Fruit fly (Drosophila melanogaster): ENCODE measurements around the gene CASK.
A peak's percentile ranks its signal among the peaks of the same experiment; 100 is the strongest.

Gene CASK

dm6 chr3R:21829487-21829957 lies 7.0 kb upstream of the CASK start (continued):
- TF ChIP-seq Hand (GFP tag; optimal IDR thresholded peaks at IDR 0.05) (no peak), CG14710 (tag; optimal IDR thresholded peaks at IDR 0.05) (no peak), yki (optimal IDR thresholded peaks at IDR 0.05) (peak; percentile 36), sd (tag; optimal IDR thresholded peaks at IDR 0.05) (peak; percentile 15), CG31224 (GFP tag; IDR thresholded peaks at IDR 0.05) (no peak), CG17385 (GFP tag; optimal IDR thresholded peaks at IDR 0.05) (no peak), tgo (GFP tag; IDR thresholded peaks at IDR 0.05) (0 out of 3 replicates have a peak, but pooled peaks have one; percentile 1), CG4820 (GFP tag; optimal IDR thresholded peaks at IDR 0.05) (no peak), fd96Cb (tag; optimal IDR thresholded peaks at IDR 0.05) (no peak), CG11247 (GFP tag; IDR thresholded peaks at IDR 0.05) (no peak), Oaz (GFP tag; IDR thresholded peaks at IDR 0.05) (no peak), CG9817 (tag; optimal IDR thresholded peaks at IDR 0.05) (no peak), grau (tag; optimal IDR thresholded peaks at IDR 0.05) (no peak), ftz-f1 (GFP tag; optimal IDR thresholded peaks at IDR 0.05) (no peak), sens (GFP tag) (peak; percentile 86), Hr39 (optimal IDR thresholded peaks at IDR 0.05) (no peak), CG4360 (GFP tag; IDR thresholded peaks at IDR 0.05) (peak; percentile 98), D19A (tag; optimal IDR thresholded peaks at IDR 0.05) (peak; percentile 79), CG1529 (GFP tag; optimal IDR thresholded peaks at IDR 0.05) (no peak), Drgx (GFP tag; IDR thresholded peaks at IDR 0.05) (no peak), grn (GFP tag; optimal IDR thresholded peaks at IDR 0.05) (peak; percentile 73), Trl (optimal IDR thresholded peaks at IDR 0.05) (peak; percentile 60 to 78), Trl (GFP tag; optimal IDR thresholded peaks at IDR 0.05) (no peak), Med (GFP tag) (peak; percentile 55), CG15479 (GFP tag; optimal IDR thresholded peaks at IDR 0.05) (peak; percentile 76), Bdp1 (GFP tag; optimal IDR thresholded peaks at IDR 0.05) (no peak), eve (GFP tag; optimal IDR thresholded peaks at IDR 0.05) (peak in 1 of 2 experiments; percentile 16), ewg (GFP tag; optimal IDR thresholded peaks at IDR 0.05) (peak; percentile 12), chif (GFP tag; optimal IDR thresholded peaks at IDR 0.05) (no peak)

- TF ChIP-seq Oli (tag; optimal IDR thresholded peaks at IDR 0.05) (peak; percentile 81), CG10462 (GFP tag; optimal IDR thresholded peaks at IDR 0.05) (peak; percentile 52), CG4404 (GFP tag; IDR thresholded peaks at IDR 0.05) (no peak; the same call in 1 of the 2 replicates), exex (tag; optimal IDR thresholded peaks at IDR 0.05) (no peak), org-1 (GFP tag; optimal IDR thresholded peaks at IDR 0.05) (peak; percentile 49), stwl (tag; optimal IDR thresholded peaks at IDR 0.05) (peak; percentile 53), Deaf1 (tag; optimal IDR thresholded peaks at IDR 0.05) (peak; percentile 6), C15 (GFP tag; IDR thresholded peaks at IDR 0.05) (no peak), salm (tag; optimal IDR thresholded peaks at IDR 0.05) (peak; percentile 56), peb (GFP tag; IDR thresholded peaks at IDR 0.05) (peak; percentile 53; the same call in 1 of the 2 replicates), CG17568 (GFP tag; optimal IDR thresholded peaks at IDR 0.05) (peak; percentile 21), bigmax (GFP tag; optimal IDR thresholded peaks at IDR 0.05) (no peak), Dip3 (GFP tag; optimal IDR thresholded peaks at IDR 0.05) (no peak), CG16779 (GFP tag; IDR thresholded peaks at IDR 0.05) (no peak), esg (GFP tag; conservative IDR thresholded peaks at IDR 0.05) (no peak), Atf-2 (GFP tag; optimal IDR thresholded peaks at IDR 0.05) (no peak), gcm2 (GFP tag; optimal IDR thresholded peaks at IDR 0.05) (no peak), CG10431 (GFP tag; optimal IDR thresholded peaks at IDR 0.05) (peak; percentile 72), Dref (GFP tag; IDR thresholded peaks at IDR 0.05) (no peak), toy (GFP tag; IDR thresholded peaks at IDR 0.05) (no peak), maf-S (GFP tag; optimal IDR thresholded peaks at IDR 0.05) (no peak), CG10147 (GFP tag; optimal IDR thresholded peaks at IDR 0.05) (no peak), CG1529 (GFP tag; optimal IDR thresholded peaks at IDR 0.05) (peak; percentile 78), gsb-n (tag; optimal IDR thresholded peaks at IDR 0.05) (peak; percentile 96), H15 (GFP tag; IDR thresholded peaks at IDR 0.05) (no peak)
Measured at dm6 chr3R:21828785-21829486, 6.5 kb upstream of the CASK start.
